Worm (Caenorhabditis elegans) whole organism, L1 larva: ENCODE data around the gene vab-19.

Experiments
- C34B4.2 ChIP-seq: sonication (generic microtip); optimal IDR thresholded peaks from 2 replicates; lab custom pipeline; 2017; ENCODE audit warnings: mild to moderate bottlenecking, missing genetic modification characterization, missing compliant biosample characterization
- aly-2 ChIP-seq: fragments of 150-350 bp; optimal IDR thresholded peaks from 2 replicates; lab custom pipeline; 2014; ENCODE audit warnings: missing biosample characterization, missing genetic modification characterization
- ama-1 ChIP-seq: fragments of 150-350 bp; optimal IDR thresholded peaks from 2 replicates; lab custom pipeline; 2014
- ceh-82 ChIP-seq, 3 experiments: fragments of 150-350 bp in 1 of 3; sonication (generic microtip) in 2 of 3; optimal IDR thresholded peaks; 2 replicates each; lab custom pipeline; 2014 to 2017; ENCODE audit warnings: missing biosample characterization in 3 of 3, missing genetic modification characterization in 3 of 3
- efl-1 ChIP-seq, 4 experiments: fragments of 150-350 bp; optimal IDR thresholded peaks in 3 of 4; peaks in 1 of 4; 1 replicate in 1 of 4; 2 replicates in 3 of 4; lab custom pipeline; 2014; ENCODE audit warnings: missing biosample characterization in 2 of 4, missing genetic modification characterization in 2 of 4, missing genetic modification reagents in 2 of 4
- egl-27 ChIP-seq, 2 experiments: fragments of 150-350 bp in 1 of 2; sonication (generic microtip); optimal IDR thresholded peaks; 3 replicates each; lab custom pipeline; 2017 to 2018; ENCODE audit warnings: missing biosample characterization in 2 of 2, missing genetic modification characterization in 2 of 2, missing genetic modification reagents in 2 of 2
- lin-13 ChIP-seq: fragments of 150-350 bp; optimal IDR thresholded peaks from 2 replicates; lab custom pipeline; 2014; ENCODE audit warnings: missing biosample characterization, missing genetic modification reagents, missing genetic modification characterization
- mdl-1 ChIP-seq, 2 experiments: fragments of 150-350 bp; optimal IDR thresholded peaks; 2 replicates each; lab custom pipeline; 2014 to 2017; ENCODE audit warnings: missing biosample characterization in 2 of 2, missing genetic modification characterization in 2 of 2, inconsistent platforms in 1 of 2
- nhr-20 ChIP-seq: sonication (generic microtip); optimal IDR thresholded peaks from 2 replicates; lab custom pipeline; 2016; ENCODE audit warnings: mild to moderate bottlenecking, missing genetic modification characterization, missing compliant biosample characterization
- nhr-77 ChIP-seq: fragments of 150-350 bp; optimal IDR thresholded peaks from 2 replicates; lab custom pipeline; 2014; ENCODE audit warnings: missing biosample characterization, missing genetic modification characterization
- snu-23 ChIP-seq: sonication (generic microtip); optimal IDR thresholded peaks from 2 replicates; lab custom pipeline; 2016; ENCODE audit warnings: missing genetic modification characterization, missing compliant biosample characterization
- zag-1 ChIP-seq: fragments of 150-350 bp; optimal IDR thresholded peaks from 2 replicates; lab custom pipeline; 2014; ENCODE audit warnings: missing biosample characterization, missing genetic modification characterization

DNA sequence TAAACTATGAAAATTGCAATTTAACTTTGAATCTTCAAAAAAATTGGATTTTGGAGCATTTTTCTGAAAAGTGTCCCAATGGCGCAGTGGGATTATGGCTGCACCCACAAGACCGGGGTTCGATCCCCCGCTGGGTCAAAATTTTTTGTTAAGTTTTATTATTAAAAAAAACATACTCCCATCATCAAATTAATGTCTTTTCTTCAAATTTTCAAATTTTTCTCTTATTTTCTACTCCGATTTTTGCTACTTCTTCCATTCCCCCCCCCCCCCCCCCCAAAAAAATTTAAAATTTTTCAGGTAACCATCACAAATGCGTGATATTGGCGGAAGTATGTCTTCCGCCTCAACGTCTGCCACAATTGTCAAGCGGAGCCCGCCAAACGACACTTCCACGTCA lies at the start of gene vab-19:
- TF ChIP-seq nhr-77 (tag; lab: Kevin White, UChicago): no peak
- TF ChIP-seq mdl-1 (tag; optimal IDR thresholded peaks at IDR 0.05; lab: Kevin White, UChicago): no peak
- TF ChIP-seq C34B4.2 (tag; lab: Kevin White, UChicago): no peak
- TF ChIP-seq ama-1: no peak
- TF ChIP-seq snu-23 (GFP tag; lab: Kevin White, UChicago): no peak
- TF ChIP-seq zag-1 (tag; lab: Kevin White, UChicago): no peak
- no peak for TF ChIP-seq nhr-20 (tag; lab: Kevin White, UChicago)
- no peak for TF ChIP-seq aly-2
- no peak for TF ChIP-seq ceh-82 (tag; optimal IDR thresholded peaks at IDR 0.05; lab: Kevin White, UChicago)
- TF ChIP-seq egl-27 (tag; optimal IDR thresholded peaks at IDR 0.05; lab: Kevin White, UChicago): no peak
- TF ChIP-seq efl-1 (optimal IDR thresholded peaks at IDR 0.05; lab: Kevin White, UChicago): no peak
- TF ChIP-seq efl-1 (GFP tag; optimal IDR thresholded peaks at IDR 0.05 in 1 of 2; lab: Kevin White, UChicago): no peak
- no peak for TF ChIP-seq lin-13 (GFP tag; lab: Kevin White, UChicago)
